Fruit fly (Drosophila melanogaster): ENCODE measurements around the gene Fit1.

DNA sequence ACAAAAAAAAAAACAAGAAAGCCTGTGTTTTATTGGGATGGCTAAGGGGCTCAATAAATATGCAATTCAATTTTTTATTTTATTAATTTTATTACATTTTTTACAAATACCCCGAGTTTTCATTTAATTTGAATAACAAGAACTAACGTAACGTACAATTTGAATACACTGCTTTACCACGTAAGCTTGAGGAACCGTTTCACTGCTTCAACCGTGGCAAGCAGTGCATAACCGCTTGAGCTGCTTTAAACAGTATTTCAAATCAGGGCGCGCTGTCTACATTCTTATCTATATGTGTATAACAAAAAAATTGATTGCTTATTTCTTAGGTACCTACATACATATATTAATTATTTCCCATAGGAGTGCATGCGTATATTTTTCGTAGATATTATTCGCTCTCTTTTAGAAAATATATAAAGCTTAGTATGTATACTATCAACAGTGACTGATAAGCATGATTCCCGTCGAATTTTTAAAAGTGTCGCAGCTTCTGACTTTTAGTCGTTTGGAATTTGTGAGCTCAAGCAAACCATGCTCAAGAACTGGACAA is 10.6 kb upstream of the Fit1 start, which contains the start of gene CG14990:
- TF ChIP-seq Dll (optimal IDR thresholded peaks at IDR 0.05) (no peak), pan (optimal IDR thresholded peaks at IDR 0.05) (no peak), usp (GFP tag; optimal IDR thresholded peaks at IDR 0.05) (no peak)

All from whole organism.